Fruit fly (Drosophila melanogaster): ENCODE results near the gene drn.

drn gene

dm6 chr3R:9341189-9342012, 1.4 kb downstream of the drn start (continued):
- no peak for TF ChIP-seq Hr78 (GFP tag; optimal IDR thresholded peaks at IDR 0.05)

- TF ChIP-seq CrebA (GFP tag; optimal IDR thresholded peaks at IDR 0.05; ENCODE audit: borderline replicate concordance) (peak; percentile 57), N (GFP tag; optimal IDR thresholded peaks at IDR 0.05) (no peak), tai (GFP tag; optimal IDR thresholded peaks at IDR 0.05) (no peak), fru (GFP tag; optimal IDR thresholded peaks at IDR 0.05) (peak; percentile 37), Hr78 (GFP tag; optimal IDR thresholded peaks at IDR 0.05) (no peak), rgr (GFP tag; optimal IDR thresholded peaks at IDR 0.05) (peak; percentile 72), Mio (GFP tag; optimal IDR thresholded peaks at IDR 0.05) (no peak), Jra (GFP tag; optimal IDR thresholded peaks at IDR 0.05) (no peak), Dfd (GFP tag; optimal IDR thresholded peaks at IDR 0.05) (no peak), sage (GFP tag; optimal IDR thresholded peaks at IDR 0.05) (peak; percentile 58), CG32264 (GFP tag; optimal IDR thresholded peaks at IDR 0.05) (no peak), foxo (GFP tag; optimal IDR thresholded peaks at IDR 0.05) (peak; percentile 17 to 58), dl (GFP tag; optimal IDR thresholded peaks at IDR 0.05; ENCODE audit: insufficient read depth in 1 of 2, partially characterized antibody in 2 of 2) (no peak), HLH106 (tag; optimal IDR thresholded peaks at IDR 0.05) (peak; percentile 33), Sp1 (GFP tag; optimal IDR thresholded peaks at IDR 0.05) (peak; percentile 63), Abd-B (GFP tag; optimal IDR thresholded peaks at IDR 0.05) (no peak), br (GFP tag; optimal IDR thresholded peaks at IDR 0.05) (peak; percentile 30), dsf (GFP tag; optimal IDR thresholded peaks at IDR 0.05; ENCODE audit: borderline replicate concordance) (no peak), lola (GFP tag; optimal IDR thresholded peaks at IDR 0.05) (no peak), GATAd (GFP tag; optimal IDR thresholded peaks at IDR 0.05) (no peak), psq (GFP tag; optimal IDR thresholded peaks at IDR 0.05) (peak; percentile 66), brk (GFP tag; optimal IDR thresholded peaks at IDR 0.05) (peak; percentile 76), Vsx2 (GFP tag; optimal IDR thresholded peaks at IDR 0.05; ENCODE audit: partially characterized antibody) (no peak), ey (GFP tag; optimal IDR thresholded peaks at IDR 0.05) (peak; percentile 10), pan (optimal IDR thresholded peaks at IDR 0.05) (no peak), Dif (GFP tag; optimal IDR thresholded peaks at IDR 0.05; ENCODE audit: partially characterized antibody) (peak; percentile 58), dmrt93B (GFP tag; optimal IDR thresholded peaks at IDR 0.05) (no peak), sv (GFP tag; optimal IDR thresholded peaks at IDR 0.05) (peak; percentile 15), Myc (optimal IDR thresholded peaks at IDR 0.05) (peak; percentile 9), jim (GFP tag; optimal IDR thresholded peaks at IDR 0.05) (no peak), OdsH (GFP tag; optimal IDR thresholded peaks at IDR 0.05) (peak; percentile 18), Rel (GFP tag; optimal IDR thresholded peaks at IDR 0.05) (no peak), Rel (tag; optimal IDR thresholded peaks at IDR 0.05) (no peak), Hnf4 (GFP tag; optimal IDR thresholded peaks at IDR 0.05) (peak; percentile 60), h (GFP tag; optimal IDR thresholded peaks at IDR 0.05) (peak; percentile 67), woc (GFP tag; optimal IDR thresholded peaks at IDR 0.05) (peak; percentile 26), usp (GFP tag; optimal IDR thresholded peaks at IDR 0.05) (no peak), Hr83 (GFP tag; optimal IDR thresholded peaks at IDR 0.05; ENCODE audit: poor library complexity, severe bottlenecking) (peak; percentile 85), CG9705 (GFP tag; optimal IDR thresholded peaks at IDR 0.05) (no peak)
Measured at dm6 chr3R:9342248-9342882, 2.3 kb downstream of the drn start.

All from whole organism, wandering third instar larva.